Worm (Caenorhabditis elegans): ENCODE results near the gene med-1.
A peak's percentile ranks its signal among the peaks of the same experiment; 100 is the strongest.

med-1 gene

DNA sequence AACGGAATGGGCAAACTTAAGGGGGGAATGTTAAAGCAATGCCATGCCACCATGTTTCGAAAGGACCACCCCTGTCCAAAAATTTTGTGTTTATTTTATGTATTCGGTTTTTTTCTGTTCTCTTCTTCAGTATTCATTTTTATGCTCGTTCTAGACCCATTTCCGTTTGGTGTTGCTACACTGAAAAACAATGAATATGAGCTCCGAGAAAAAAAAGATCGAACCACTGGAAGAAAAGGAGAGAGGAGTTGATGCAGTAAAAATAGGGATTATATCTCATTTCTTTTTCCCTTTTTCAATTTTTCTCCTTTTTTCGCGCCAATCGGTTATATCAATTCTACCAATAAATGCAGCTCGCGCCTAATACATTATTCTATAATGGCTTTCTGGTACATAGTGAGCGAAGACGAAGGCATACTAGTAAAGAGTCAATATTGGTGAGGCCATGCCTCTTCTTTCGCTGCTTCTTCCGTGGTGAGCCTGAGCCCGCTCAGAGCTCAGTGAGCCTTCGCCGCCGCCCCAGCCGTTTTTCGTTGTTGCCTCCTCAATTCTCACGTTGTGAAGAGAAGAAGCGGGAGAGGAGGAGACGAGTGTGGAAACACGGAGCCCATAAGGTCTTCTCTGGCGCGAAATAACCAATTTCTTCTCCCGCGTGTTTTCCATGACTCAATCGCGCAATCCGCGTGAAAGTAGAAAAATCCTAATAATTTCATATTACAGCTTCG lies 9.8 kb downstream of the med-1 start:
- TF ChIP-seq W03F9.2 (tag; optimal IDR thresholded peaks at IDR 0.05) (no peak), dao-5 (tag; optimal IDR thresholded peaks at IDR 0.05) (no peak), him-1 (tag; optimal IDR thresholded peaks at IDR 0.05) (no peak)

DNA sequence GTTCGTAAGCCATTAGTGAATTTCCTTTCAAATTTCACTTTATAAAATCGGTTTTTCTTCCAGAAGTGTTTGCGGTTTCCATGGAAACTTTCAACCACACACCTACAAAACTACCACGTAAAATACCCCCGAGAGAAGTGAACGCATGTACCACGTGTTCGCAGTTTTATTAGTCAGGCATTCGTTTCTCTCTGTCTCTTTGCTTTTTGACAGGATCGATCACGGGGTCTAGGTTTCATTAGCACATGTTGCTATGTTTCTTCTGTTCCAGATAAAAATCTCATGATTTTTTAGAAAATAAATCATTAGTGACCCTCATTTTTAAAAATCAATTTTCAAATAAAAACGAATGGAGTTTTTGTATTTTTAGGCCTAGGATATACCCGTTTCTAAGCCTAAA lies 14.0 kb downstream of the med-1 start:
- no peak for TF ChIP-seq W03F9.2 (tag; optimal IDR thresholded peaks at IDR 0.05)
- no peak for TF ChIP-seq him-1 (tag; optimal IDR thresholded peaks at IDR 0.05)
- no peak for TF ChIP-seq dao-5 (tag; optimal IDR thresholded peaks at IDR 0.05)

DNA sequence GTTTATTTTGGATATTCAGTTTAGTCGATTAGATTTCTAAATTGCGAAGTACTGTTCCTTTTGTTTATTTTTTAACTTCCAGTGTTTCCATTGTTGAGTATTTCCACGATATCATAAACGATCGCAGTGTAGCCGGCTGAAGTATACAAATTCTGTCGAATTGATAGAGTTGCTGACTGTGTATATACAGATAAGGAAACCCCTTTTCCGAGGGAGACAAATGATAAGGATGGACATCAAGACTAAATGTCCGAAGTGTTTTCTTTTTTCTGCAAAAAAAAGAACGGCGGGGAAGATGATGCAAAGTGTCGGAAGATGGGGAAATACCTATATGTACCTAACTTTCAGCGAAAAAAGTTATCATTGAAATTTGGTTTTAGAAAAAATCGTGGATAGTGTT lies 16.2 kb downstream of the med-1 start:
- TF ChIP-seq dao-5 (tag; optimal IDR thresholded peaks at IDR 0.05) (no peak), him-1 (tag; optimal IDR thresholded peaks at IDR 0.05) (no peak)

DNA sequence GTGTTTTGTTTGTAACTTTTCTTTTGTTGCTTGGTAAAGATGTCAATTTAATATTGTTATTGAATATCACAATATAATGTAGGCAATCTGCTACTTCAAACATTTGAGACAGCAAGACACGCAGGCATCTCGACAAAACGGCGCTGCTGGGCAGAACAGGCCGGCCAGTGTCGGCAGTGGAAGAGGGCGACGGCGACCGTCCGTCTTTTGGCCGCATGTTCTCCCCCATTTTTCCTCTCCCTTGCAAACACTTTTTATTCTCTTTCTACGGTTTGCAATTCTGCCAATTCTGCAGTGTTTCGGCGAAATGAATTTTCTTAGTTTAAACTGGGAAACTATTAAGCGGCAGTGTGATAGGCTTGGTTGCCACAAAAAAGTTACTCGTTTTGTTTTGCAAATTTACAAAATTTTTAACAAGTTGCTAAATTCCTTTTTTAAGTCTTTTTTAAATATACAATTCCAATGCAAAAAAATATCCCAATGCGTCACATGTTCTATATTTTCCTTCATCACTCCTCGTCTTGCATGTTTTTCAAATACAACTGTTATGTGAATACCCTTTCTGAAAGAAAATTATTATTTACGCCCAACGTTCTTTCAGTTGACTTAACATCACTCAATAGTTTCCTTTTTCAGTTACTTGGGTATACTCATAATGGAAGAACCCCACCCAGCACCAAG lies 19.0 kb downstream of the med-1 start, which contains the start of gene T18D3.6:
T18D3.6 (plus strand) TSS at position 631 of the 681 bp plus-strand sequence.
- TF ChIP-seq dao-5 (tag; optimal IDR thresholded peaks at IDR 0.05): no peak
- TF ChIP-seq W03F9.2 (tag; optimal IDR thresholded peaks at IDR 0.05): no peak
- TF ChIP-seq him-1 (tag; optimal IDR thresholded peaks at IDR 0.05): no peak

DNA sequence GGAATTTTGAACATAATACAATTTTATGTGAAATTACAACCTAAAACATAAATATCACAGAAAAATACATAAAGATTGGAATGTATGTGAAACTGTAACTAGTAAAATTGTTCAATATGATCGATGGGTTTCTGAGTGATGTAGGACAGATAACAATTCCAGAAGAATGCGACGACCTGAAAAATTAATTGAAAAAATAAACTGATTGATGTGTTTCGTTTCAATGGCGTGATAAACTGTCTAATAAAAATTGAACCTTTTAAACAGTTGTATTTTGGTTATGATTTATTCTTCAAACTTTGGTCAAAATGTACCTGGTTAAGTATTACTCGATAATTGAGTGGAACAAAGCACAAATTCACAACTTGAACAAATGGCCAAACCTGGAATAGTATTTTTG lies 20.8 kb downstream of the med-1 start:
- TF ChIP-seq dao-5 (tag; optimal IDR thresholded peaks at IDR 0.05) (no peak), him-1 (tag; optimal IDR thresholded peaks at IDR 0.05) (no peak), W03F9.2 (tag; optimal IDR thresholded peaks at IDR 0.05) (no peak)

DNA sequence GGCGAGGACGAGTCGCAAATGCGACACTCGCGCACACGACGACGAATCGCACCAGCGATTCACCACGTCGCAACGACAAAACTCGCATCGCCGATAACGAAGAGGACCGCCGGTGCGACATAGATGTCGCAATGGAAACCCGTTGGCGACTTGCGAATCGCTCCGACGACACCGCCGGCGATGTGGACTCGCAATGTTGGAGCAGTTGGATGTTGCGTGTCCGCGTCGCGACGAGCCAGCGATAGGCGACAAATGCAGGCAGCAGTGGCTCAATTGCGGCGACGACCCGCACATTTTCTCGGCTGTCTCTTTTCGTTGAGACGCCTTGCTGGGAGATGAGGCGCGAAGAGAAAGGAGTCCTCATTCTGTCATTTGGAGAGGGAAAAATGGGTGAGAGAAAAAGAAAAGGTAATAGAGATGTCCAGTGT lies 21.7 kb downstream of the med-1 start:
- TF ChIP-seq him-1 (tag; optimal IDR thresholded peaks at IDR 0.05): peak; percentile 87
- no peak for TF ChIP-seq dao-5 (tag; optimal IDR thresholded peaks at IDR 0.05)

DNA sequence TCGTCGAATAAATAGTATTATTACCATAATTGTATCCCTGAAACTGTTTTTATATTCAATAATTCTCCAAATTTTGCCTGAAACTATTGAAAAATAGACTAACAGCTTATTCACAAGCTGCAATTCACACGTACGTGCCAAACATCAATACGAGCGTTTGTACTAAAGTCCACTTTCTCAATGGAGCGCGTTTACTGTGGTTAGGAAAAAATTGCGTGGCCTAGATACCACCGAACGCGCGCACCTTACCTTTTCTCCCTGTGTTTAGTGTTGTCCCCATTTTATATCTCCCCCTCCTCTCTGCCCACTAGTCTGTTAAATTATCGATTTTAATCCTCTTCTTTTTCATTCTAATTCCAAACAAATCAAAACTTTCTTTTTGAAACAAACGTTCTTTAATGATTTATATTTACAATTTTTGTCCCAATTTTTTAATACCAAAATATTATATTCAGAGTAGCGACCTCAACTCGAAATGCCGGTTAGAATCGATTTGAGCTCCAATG lies 23.9 kb downstream of the med-1 start, which contains the start of the genes T18D3.9 and T18D3.1:
T18D3.9 (minus strand) TSS at position 168 of the 506 bp plus-strand sequence.
T18D3.1 (plus strand) TSS at position 456 of the 506 bp plus-strand sequence.
- no peak for TF ChIP-seq him-1 (tag; optimal IDR thresholded peaks at IDR 0.05)
- no peak for TF ChIP-seq dao-5 (tag; optimal IDR thresholded peaks at IDR 0.05)
- no peak for TF ChIP-seq W03F9.2 (tag; optimal IDR thresholded peaks at IDR 0.05)

DNA sequence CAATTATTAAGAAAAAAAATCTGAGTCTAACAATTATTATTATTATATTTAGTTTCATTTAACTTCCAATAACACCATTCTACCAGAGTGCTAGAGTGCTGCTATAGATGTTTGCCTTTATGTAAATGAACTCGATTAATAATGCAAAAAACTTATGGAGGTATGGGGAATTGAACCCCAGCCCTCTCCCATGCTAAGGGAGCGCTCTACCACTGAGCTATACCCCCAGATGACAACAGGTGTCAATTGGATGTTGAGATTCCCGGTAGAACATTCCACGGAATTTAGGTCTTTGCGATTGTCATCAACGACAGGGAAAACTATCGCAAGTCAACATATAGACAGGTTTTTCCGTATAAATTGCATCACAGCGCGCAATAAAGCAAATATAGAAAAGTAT lies 27.6 kb downstream of the med-1 start:
- peak; percentile 83 for TF ChIP-seq dao-5 (tag; optimal IDR thresholded peaks at IDR 0.05)
- TF ChIP-seq W03F9.2 (tag; optimal IDR thresholded peaks at IDR 0.05): peak; percentile 57
- no peak for TF ChIP-seq him-1 (tag; optimal IDR thresholded peaks at IDR 0.05)

DNA sequence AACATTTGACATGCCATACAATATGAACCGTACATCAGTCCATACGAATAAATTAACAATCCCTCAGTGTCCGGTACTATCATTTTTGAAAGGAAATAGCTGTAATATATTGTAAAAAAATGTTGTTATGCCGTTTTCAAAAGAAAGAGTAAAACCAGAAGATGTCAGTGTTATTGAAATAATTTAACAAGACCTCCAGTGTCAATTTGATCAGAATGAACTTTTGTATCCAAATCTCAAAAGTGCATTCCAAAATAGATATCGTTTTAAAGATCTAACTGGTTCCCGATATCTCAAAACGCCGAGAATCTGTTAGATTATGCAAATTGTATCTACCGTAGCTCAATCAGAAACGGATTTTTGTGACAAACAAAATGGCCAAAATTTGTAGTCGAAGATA lies 31.1 kb downstream of the med-1 start, which contains the start of gene odr-7:
odr-7 (minus strand) TSS at position 101 of the 400 bp plus-strand sequence.
- TF ChIP-seq him-1 (tag; optimal IDR thresholded peaks at IDR 0.05) (no peak), dao-5 (tag; optimal IDR thresholded peaks at IDR 0.05) (no peak)

DNA sequence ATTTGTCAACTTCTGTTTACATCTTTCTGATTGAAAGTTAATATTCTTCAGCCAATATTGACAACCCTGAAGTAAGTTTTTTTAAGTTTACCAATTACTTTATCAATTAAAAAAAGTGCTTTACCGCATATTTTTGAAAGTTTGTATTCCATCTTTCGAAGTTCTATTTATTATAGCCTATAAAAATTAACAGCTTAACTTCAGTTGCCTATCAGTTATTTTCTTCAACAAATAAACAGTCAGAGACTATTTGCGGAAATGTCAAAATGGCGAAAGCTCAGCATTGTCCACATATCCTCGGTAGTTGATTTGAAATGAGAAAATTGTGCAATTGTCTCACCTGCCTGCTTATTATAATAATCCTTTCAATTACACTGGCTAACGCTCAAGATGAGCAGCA lies 33.1 kb downstream of the med-1 start, which contains the start of gene T18D3.5:
T18D3.5 (plus strand) TSS at position 301 of the 400 bp plus-strand sequence.
- no peak for TF ChIP-seq him-1 (tag; optimal IDR thresholded peaks at IDR 0.05)
- TF ChIP-seq dao-5 (tag; optimal IDR thresholded peaks at IDR 0.05): no peak
- TF ChIP-seq W03F9.2 (tag; optimal IDR thresholded peaks at IDR 0.05): no peak

DNA sequence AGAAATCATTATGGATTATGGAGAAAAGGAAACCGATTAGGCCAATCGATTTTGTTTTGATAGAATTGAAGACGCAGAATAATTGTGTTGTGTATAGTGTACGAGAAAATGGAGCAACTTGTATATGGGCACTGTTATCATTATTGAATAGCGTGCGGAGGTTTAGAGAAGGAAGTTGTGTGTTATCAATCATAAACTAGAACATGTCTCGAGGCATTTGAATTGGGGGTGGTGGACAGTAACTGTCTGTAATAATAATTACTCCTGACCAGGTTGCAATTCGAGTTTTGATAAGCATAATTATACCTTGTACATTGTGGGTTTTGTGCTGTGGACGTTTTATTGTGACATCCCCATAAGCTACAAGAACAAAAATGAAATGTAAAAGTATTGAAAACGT lies 36.4 kb downstream of the med-1 start, which contains the start of gene cdf-2:
cdf-2 (minus strand) TSS at position 149 of the 400 bp plus-strand sequence.
- no peak for TF ChIP-seq him-1 (tag; optimal IDR thresholded peaks at IDR 0.05)
- no peak for TF ChIP-seq dao-5 (tag; optimal IDR thresholded peaks at IDR 0.05)
- TF ChIP-seq W03F9.2 (tag; optimal IDR thresholded peaks at IDR 0.05): no peak

DNA sequence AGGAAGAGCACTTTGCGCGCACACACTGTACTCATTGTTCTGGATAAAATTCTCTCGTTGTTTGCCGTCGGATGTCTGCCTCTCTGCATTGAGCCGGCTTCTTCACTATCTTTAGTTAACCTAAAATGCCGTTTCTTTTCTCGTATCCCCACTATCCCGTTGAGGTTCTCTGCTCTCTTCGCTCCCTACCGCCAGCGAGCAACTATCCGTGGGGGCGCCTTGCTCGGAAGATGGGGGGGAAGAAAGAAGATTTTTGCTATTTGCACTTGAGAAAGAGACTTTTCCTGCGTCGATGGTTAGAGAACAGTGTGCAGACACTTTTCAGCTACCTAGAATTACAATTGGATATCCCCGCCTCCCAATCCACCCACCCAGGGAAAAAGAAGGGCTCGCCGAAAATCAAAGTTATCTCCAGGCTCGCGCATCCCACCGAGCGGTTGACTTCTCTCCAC lies 37.3 kb downstream of the med-1 start, which contains the start of gene myo-2:
myo-2 (plus strand) TSS at position 402 of the 452 bp plus-strand sequence.
- no peak for TF ChIP-seq W03F9.2 (tag; optimal IDR thresholded peaks at IDR 0.05)
- TF ChIP-seq him-1 (tag; optimal IDR thresholded peaks at IDR 0.05): no peak
- no peak for TF ChIP-seq dao-5 (tag; optimal IDR thresholded peaks at IDR 0.05)

DNA sequence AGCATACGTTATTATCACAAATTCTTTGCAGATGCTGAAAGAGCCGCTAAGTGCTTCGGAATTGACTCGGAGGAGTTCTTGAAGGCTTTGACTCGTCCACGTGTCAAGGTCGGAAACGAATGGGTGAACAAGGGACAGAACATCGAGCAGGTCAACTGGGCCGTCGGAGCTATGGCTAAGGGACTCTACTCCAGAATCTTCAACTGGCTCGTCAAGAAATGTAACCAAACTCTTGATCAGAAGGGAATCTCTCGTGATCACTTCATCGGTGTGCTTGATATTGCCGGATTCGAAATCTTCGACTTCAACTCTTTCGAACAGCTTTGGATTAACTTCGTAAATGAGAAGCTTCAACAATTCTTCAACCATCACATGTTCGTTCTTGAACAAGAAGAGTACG lies 39.4 kb downstream of the med-1 start:
- TF ChIP-seq W03F9.2 (tag; optimal IDR thresholded peaks at IDR 0.05) (no peak), dao-5 (tag; optimal IDR thresholded peaks at IDR 0.05) (no peak), him-1 (tag; optimal IDR thresholded peaks at IDR 0.05) (no peak)

DNA sequence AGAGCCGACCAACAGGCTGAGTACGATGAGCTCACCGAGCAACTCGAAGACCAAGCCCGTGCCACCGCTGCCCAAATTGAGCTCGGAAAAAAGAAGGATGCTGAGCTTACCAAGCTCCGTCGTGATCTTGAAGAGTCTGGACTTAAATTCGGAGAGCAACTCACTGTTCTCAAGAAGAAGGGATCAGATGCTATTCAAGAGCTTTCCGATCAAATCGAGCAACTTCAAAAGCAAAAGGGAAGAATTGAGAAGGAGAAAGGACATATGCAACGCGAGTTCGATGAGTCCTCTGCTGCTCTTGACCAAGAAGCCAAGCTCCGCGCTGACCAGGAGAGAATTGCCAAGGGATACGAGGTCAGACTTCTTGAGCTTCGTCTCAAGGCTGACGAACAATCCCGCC lies 41.8 kb downstream of the med-1 start:
- no peak for TF ChIP-seq dao-5 (tag; optimal IDR thresholded peaks at IDR 0.05)
- TF ChIP-seq W03F9.2 (tag; optimal IDR thresholded peaks at IDR 0.05): no peak
- TF ChIP-seq him-1 (tag; optimal IDR thresholded peaks at IDR 0.05): no peak
